Worm (Caenorhabditis elegans): ENCODE results near the gene Y43F4B.10.
A peak's percentile ranks its signal among the peaks of the same experiment; 100 is the strongest.

The Y43F4B.10 gene

DNA sequence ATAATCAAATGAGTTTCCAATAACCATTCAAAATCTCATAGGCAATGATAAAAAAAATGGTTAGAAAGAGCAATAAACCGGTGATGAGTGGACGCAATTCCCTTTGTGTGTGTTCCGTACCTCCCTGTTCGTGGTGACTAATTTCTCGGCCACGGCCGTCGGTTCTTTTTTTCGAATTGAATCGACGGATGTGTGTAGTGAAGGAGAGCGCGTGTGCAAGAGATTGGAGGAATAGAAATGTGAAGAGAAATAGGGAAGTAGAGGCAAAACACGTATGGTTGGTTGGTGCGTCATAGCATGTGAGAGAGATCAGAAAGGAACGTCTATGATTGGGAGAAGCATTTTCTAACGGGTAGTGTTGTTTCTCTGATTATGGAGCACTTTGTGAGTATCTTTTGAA is 46.0 kb downstream of the Y43F4B.10 start:
- TF ChIP-seq nhr-80 (tag; optimal IDR thresholded peaks at IDR 0.05), result peak; percentile 60
- peak; percentile 10; the same call in 1 of the 2 replicates for TF ChIP-seq hmg-1.2 (GFP tag; IDR thresholded peaks at IDR 0.05)
- TF ChIP-seq K12H6.12 (tag; optimal IDR thresholded peaks at IDR 0.05), result peak; percentile 40
- TF ChIP-seq ztf-25 (GFP tag; IDR thresholded peaks at IDR 0.05), result no peak
- peak; percentile 67 for TF ChIP-seq attf-5 (GFP tag; optimal IDR thresholded peaks at IDR 0.05)
- TF ChIP-seq ztf-18 (tag; optimal IDR thresholded peaks at IDR 0.05), result no peak
- peak; percentile 41 for TF ChIP-seq F23B12.7 (tag; optimal IDR thresholded peaks at IDR 0.05; ENCODE audit: insufficient read depth)
- TF ChIP-seq nfya-1 (tag; optimal IDR thresholded peaks at IDR 0.05; ENCODE audit: borderline replicate concordance, insufficient read depth), result no peak
